Fruit fly (Drosophila melanogaster) whole organism, wandering third instar larva: Measurements from ENCODE around the gene Lon.

Experiments
- Abd-B ChIP-seq: fragments of >200 bp; optimal IDR thresholded peaks from 2 replicates; lab custom pipeline; 2017; ENCODE audit warnings: missing biosample characterization, missing genetic modification characterization
- Mio ChIP-seq: sonication (Bioruptor generic); optimal IDR thresholded peaks from 2 replicates; lab custom pipeline; 2016; ENCODE audit warnings: missing biosample characterization, missing genetic modification characterization
- Myc ChIP-seq: fragments of >200 bp; optimal IDR thresholded peaks from 2 replicates; lab custom pipeline; 2017
- OdsH ChIP-seq: fragments of 200-800 bp; sonication (Bioruptor generic); optimal IDR thresholded peaks from 2 replicates; lab custom pipeline; 2016; ENCODE audit warnings: missing biosample characterization, mild to moderate bottlenecking, missing genetic modification characterization
- dl ChIP-seq, 2 experiments: fragments of 175-275, 200-275 bp in 1 of 2; fragments of 200-275 bp in 1 of 2; sonication (Bioruptor generic); optimal IDR thresholded peaks; lab custom pipeline; 2018; ENCODE audit warnings: mild to moderate bottlenecking in 2 of 2, missing biosample characterization in 2 of 2, missing genetic modification characterization in 2 of 2, moderate library complexity in 2 of 2; ENCODE audit not compliant: partially characterized antibody in 2 of 2, insufficient read depth in 1 of 2
- dmrt93B ChIP-seq: fragments of 200-800 bp; sonication (Bioruptor generic); optimal IDR thresholded peaks from 2 replicates; lab custom pipeline; 2018; ENCODE audit warnings: missing biosample characterization, mild to moderate bottlenecking, missing genetic modification characterization

DNA sequence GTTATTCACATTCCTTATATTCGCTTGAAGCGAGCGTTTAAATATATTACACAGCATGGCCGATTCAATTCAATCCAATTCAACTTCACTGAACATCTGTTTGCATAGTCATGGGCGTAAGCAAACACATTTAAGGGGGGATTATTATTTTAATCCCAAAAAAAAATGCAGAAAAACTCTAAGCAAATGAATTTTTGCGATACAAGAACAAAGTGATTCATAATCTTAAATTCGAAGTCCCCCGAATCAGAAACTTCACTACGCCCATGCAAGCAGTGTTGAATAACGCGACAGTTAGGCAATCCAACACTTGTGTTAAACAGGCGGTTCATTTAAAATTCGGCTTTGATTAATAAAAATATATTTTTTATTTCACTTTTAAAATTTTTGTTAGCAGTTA is 21.6 kb downstream of the Lon start, which contains the start of gene CG14100:
- TF ChIP-seq Abd-B, result no peak
- peak; percentile 98 for TF ChIP-seq Mio (GFP tag; lab: Kevin White, UChicago)
- TF ChIP-seq dl (GFP tag; optimal IDR thresholded peaks at IDR 0.05; lab: Kevin White, UChicago; ENCODE audit: insufficient read depth in 1 of 2, partially characterized antibody in 2 of 2), result no peak
- no peak for TF ChIP-seq Myc
- TF ChIP-seq dmrt93B, result peak; percentile 100
- peak; percentile 100 for TF ChIP-seq OdsH (GFP tag; lab: Kevin White, UChicago)
